Fruit fly (Drosophila melanogaster): Measurements from ENCODE around the gene CYLD.

CYLD gene

DNA sequence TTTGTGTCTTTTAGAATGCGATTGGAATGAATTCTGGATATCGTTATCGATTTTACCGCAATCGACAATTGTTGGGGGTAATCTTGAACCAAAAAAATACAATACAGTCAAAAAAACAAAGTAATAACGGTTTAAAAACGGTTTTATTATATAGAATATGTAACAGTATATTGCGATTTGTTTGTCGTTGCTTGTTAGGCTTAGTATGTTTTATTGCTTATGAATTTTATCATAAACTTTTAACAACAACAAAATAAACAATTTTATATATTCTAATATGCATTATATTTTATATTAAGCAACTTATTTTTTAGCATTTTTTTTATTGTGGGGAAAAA lies at the start of gene CYLD:
TSS of gene CYLD (minus strand) at position 38 of the 338 bp plus-strand sequence.
- TF ChIP-seq usp (GFP tag; optimal IDR thresholded peaks at IDR 0.05), result no peak
- no peak for TF ChIP-seq Dll (optimal IDR thresholded peaks at IDR 0.05)
- TF ChIP-seq EcR (GFP tag; optimal IDR thresholded peaks at IDR 0.05), result no peak
- no peak for TF ChIP-seq psq (optimal IDR thresholded peaks at IDR 0.05)
- TF ChIP-seq pan (optimal IDR thresholded peaks at IDR 0.05), result no peak
- TF ChIP-seq CG8478 (optimal IDR thresholded peaks at IDR 0.05), result no peak

DNA sequence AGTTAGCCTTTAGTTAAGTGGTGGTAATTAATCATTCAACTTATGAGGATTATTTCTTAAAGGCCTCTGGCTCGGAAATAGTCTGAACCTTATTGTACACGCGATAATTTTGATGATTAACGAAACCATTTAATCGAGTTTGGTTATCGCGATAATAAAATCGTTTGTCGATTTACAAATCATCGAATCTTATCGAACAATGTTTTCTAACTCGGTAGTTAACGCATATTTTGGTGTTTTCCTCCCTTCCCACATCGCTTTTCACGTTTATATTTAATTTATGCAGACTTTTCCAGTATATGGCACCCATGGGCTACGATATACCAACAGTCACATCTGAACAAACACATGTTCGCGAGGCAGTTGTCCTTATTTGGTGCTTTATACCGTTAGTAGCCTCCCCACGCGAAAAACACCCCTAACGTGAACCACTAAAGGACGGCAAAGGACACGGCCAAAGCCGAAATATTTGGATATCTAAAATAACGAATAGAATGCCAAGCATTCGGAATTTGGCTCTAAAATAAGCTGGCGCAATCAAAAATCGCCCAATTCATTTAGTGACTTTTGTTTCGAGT lies 44.5 kb upstream of the CYLD start, which contains the start of gene Frmd5:
TSS of gene Frmd5 (plus strand) at position 414 of the 578 bp plus-strand sequence.
- TF ChIP-seq usp (GFP tag; optimal IDR thresholded peaks at IDR 0.05) (no peak), psq (optimal IDR thresholded peaks at IDR 0.05) (no peak), pan (optimal IDR thresholded peaks at IDR 0.05) (no peak), Dll (optimal IDR thresholded peaks at IDR 0.05) (no peak), CG8478 (optimal IDR thresholded peaks at IDR 0.05) (no peak), EcR (GFP tag; optimal IDR thresholded peaks at IDR 0.05) (no peak)

DNA sequence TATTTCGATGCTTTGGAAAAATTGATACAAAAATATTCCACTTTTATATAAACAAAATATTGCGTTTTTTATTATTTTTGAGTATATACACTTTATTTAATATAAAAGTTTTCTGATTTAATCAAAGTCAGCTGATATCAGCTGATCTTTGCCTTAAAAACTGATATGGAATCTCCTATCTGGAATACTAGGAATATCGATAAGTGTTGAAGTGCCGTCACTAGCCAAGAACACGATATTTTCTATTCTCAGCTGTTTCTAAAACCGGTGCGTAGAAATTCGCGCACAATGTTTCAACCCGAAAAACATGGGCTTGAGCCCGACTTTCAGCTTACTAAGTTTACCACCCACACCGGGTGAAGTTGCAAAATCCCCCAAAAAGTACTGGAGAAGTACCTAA lies 42.8 kb upstream of the CYLD start, which contains the start of gene Sps2:
TSS of gene Sps2 (plus strand) at position 124 of the 400 bp plus-strand sequence.
- TF ChIP-seq psq (optimal IDR thresholded peaks at IDR 0.05) (no peak), EcR (GFP tag; optimal IDR thresholded peaks at IDR 0.05) (no peak), CG8478 (optimal IDR thresholded peaks at IDR 0.05) (no peak), usp (GFP tag; optimal IDR thresholded peaks at IDR 0.05) (no peak), Dll (optimal IDR thresholded peaks at IDR 0.05) (no peak), pan (optimal IDR thresholded peaks at IDR 0.05) (no peak)

DNA sequence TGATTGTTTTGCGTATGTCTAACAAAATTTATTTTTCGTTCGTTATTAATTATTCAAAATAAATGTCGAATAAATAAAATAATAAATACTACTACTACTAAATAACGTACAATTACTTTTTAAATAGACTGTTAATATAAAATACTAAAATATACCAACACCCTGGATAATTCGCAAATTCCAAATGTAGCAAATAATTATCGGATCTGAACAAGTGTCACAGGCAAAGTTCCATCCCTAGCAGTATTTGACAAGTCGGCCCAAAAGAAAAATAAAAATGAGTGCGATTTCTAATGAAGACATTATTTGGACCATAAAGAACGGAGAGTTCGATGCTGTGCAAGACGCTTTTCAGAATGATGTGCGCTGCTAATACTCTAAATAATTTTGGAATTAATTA lies 41.8 kb upstream of the CYLD start, which contains the start of gene CG31715:
TSS of gene CG31715 (plus strand) at position 212 of the 400 bp plus-strand sequence.
- TF ChIP-seq pan (optimal IDR thresholded peaks at IDR 0.05) (no peak), psq (optimal IDR thresholded peaks at IDR 0.05) (no peak), CG8478 (optimal IDR thresholded peaks at IDR 0.05) (no peak), EcR (GFP tag; optimal IDR thresholded peaks at IDR 0.05) (no peak), usp (GFP tag; optimal IDR thresholded peaks at IDR 0.05) (no peak), Dll (optimal IDR thresholded peaks at IDR 0.05) (no peak)

DNA sequence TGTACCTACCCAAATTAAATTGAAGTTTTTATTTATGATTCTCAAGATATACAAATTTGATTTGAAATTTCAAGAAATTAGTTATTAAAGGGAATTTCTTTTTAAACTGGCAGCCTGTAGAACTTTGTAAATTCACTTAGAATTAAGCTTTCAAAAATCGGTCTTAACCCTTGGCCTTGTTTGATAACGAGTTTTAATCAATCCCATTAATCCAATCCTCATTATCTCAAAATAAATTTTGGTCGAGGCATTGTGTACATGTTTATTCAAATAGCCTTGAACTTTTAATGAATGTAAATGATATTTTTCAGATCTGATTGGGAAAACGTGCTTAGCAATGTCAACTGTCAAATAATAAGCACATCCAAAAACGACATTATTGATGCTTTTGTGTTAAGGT lies 40.2 kb upstream of the CYLD start:
- no peak for TF ChIP-seq pan (optimal IDR thresholded peaks at IDR 0.05)
- TF ChIP-seq usp (GFP tag; optimal IDR thresholded peaks at IDR 0.05), result no peak
- no peak for TF ChIP-seq Dll (optimal IDR thresholded peaks at IDR 0.05)
- no peak for TF ChIP-seq CG8478 (optimal IDR thresholded peaks at IDR 0.05)
- no peak for TF ChIP-seq EcR (GFP tag; optimal IDR thresholded peaks at IDR 0.05)
- TF ChIP-seq psq (optimal IDR thresholded peaks at IDR 0.05), result no peak

DNA sequence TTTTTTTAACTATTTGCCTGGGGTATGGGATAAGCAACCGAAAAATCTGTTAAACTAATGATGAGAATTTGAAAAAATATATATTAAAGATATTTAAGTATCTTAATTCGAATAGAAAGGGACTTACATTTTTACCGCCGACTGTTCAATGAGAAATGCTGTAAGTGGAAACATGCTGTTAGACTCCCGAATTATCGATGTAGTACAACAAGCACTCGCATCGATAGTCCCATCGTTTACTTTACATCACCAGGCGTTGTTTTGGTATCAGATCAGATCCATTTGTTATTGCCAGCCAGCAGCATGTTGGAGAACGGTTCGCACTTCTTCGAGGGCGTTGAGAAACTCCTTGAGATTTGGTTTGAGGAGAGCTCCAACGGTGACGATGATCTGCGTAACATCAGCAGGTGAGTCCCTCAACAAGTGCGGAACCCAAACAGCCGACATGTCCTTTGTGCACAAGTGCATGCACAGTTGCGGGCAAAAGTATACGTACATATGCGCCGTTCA lies 39.6 kb upstream of the CYLD start, which contains the start of gene SamDC:
TSS of gene SamDC (plus strand) at position 246 of the 510 bp plus-strand sequence.
- TF ChIP-seq EcR (GFP tag; optimal IDR thresholded peaks at IDR 0.05), result no peak
- no peak for TF ChIP-seq psq (optimal IDR thresholded peaks at IDR 0.05)
- no peak for TF ChIP-seq pan (optimal IDR thresholded peaks at IDR 0.05)
- TF ChIP-seq CG8478 (optimal IDR thresholded peaks at IDR 0.05), result no peak
- TF ChIP-seq usp (GFP tag; optimal IDR thresholded peaks at IDR 0.05), result no peak
- TF ChIP-seq Dll (optimal IDR thresholded peaks at IDR 0.05), result no peak

DNA sequence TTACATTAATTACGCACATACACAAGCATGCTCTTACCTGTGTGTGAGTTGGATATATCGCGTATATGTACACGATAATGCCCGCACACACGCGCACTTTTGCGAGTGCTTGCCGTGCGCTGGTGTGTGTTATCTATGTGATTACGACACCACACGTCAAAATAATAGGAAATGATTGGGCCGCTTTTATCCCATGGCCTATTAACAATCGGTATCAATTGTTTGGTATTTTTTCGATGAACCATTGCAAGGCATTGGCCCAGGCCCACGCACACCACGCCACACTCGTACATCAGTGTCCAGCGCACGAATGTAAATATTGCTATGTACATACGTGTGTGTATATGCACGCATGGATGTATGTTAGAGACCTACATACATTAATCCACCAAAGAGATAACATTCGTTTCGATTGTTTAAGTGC lies 35.2 kb upstream of the CYLD start:
- peak; percentile 74 for TF ChIP-seq CG8478 (optimal IDR thresholded peaks at IDR 0.05)
- no peak for TF ChIP-seq usp (GFP tag; optimal IDR thresholded peaks at IDR 0.05)

DNA sequence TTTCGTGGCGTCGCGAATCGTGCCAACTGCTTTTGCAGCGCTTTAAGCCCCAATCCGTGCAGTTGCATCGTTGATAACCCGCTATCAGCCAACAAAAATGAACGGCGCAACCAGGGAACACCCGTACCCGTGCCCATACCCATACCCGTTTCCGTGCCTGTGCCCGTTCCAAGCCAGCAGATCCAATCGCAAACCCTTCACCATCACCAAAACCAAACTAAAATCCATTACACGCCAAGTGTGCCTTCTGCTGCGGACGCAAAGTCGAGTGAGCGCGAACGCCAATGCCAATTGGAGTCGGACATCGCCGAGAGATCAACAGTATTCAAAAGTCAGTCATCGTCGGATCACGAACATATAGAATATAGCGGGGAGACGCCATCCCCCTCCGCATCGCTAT lies 34.6 kb upstream of the CYLD start:
- TF ChIP-seq CG8478 (optimal IDR thresholded peaks at IDR 0.05) (no peak), psq (optimal IDR thresholded peaks at IDR 0.05) (no peak), pan (optimal IDR thresholded peaks at IDR 0.05) (no peak), EcR (GFP tag; optimal IDR thresholded peaks at IDR 0.05) (no peak), usp (GFP tag; optimal IDR thresholded peaks at IDR 0.05) (no peak), Dll (optimal IDR thresholded peaks at IDR 0.05) (no peak)

DNA sequence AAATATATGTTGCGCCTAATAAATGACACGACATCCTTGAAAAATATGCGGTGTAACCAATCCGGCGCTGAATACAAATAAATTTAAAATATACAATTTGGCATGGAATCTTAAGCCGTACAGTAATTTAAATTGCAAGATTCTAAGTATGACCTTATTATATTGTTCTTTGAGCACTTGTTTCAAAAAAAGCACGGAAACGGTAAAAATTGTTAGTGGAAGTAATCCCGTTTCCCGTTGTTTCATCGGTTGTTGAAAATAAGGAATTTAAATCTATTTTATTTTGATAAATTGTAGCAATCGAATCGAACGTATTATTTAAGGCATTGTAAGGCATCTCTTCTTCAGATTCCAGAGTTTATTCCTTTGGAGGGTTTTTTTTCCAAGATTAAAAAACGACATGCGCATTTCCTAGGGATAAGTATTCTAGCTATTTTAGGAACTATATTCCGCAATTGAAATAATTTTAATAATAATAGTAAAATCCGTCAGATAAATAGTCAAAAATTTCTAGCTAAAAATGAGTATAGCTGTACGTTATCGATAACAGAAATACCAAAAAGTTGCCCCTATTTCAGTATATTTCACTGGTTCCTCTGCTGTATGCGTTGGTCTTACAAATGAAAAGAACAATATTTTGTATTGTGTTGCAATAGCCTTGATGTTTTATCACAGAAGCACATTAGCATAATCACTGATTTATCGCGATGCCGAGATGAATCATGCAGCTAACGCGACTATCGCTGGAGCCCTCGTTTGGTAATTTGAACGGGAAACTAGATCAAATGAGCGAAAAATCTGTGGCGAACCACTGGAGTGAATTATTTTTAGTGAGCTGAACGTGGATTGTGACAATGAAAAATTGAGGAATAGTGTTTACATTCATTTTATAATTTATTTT lies 33.7 kb upstream of the CYLD start, which contains the start of gene GATAd:
TSS of gene GATAd (plus strand) at position 644 of the 901 bp plus-strand sequence.
- TF ChIP-seq pan (optimal IDR thresholded peaks at IDR 0.05) (no peak), EcR (GFP tag; optimal IDR thresholded peaks at IDR 0.05) (no peak), psq (optimal IDR thresholded peaks at IDR 0.05) (no peak), Dll (optimal IDR thresholded peaks at IDR 0.05) (no peak), CG8478 (optimal IDR thresholded peaks at IDR 0.05) (no peak), usp (GFP tag; optimal IDR thresholded peaks at IDR 0.05) (no peak)

DNA sequence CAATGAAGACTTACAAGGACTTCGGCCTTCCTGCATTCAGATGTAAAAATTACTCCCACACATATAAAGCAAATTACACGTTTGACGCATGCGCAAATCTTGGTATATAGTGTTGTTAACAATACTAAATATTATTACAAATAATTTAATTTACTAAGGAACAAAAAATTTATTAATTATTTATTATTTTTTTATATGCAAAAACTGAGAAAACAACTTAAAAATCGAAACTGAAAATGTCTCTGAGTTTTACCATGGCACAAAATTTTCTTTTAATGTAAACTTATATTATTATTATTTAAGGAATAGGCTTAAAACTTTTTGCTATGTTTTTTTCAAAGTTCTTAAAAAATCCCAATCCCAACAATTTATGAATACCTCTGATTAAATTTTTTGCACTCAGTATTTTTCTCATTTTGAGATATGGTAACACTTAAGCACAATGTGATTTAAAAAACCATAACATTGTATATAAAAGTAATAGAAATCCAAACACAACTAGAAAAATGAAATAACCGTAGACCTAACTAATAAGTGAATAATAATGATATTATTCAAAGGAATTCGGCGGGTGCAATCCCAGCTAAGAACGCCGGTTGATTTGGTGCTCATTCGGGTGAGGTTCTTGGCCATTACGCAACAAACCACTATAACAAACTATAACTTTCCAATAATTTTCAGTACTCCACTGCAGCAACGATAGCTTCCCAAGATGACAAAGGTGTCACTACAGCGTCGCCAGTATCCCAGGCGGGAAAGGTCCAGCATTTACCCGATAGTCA lies 31.6 kb upstream of the CYLD start, which contains the start of the genes Schip1 and Cox10:
TSS of gene Schip1 (minus strand) at position 51 of the 782 bp plus-strand sequence.
TSS of gene Cox10 (plus strand) at position 406 of the 782 bp plus-strand sequence.
- TF ChIP-seq usp (GFP tag; optimal IDR thresholded peaks at IDR 0.05) (no peak), CG8478 (optimal IDR thresholded peaks at IDR 0.05) (no peak), psq (optimal IDR thresholded peaks at IDR 0.05) (no peak), Dll (optimal IDR thresholded peaks at IDR 0.05) (no peak), pan (optimal IDR thresholded peaks at IDR 0.05) (no peak), EcR (GFP tag; optimal IDR thresholded peaks at IDR 0.05) (no peak)

DNA sequence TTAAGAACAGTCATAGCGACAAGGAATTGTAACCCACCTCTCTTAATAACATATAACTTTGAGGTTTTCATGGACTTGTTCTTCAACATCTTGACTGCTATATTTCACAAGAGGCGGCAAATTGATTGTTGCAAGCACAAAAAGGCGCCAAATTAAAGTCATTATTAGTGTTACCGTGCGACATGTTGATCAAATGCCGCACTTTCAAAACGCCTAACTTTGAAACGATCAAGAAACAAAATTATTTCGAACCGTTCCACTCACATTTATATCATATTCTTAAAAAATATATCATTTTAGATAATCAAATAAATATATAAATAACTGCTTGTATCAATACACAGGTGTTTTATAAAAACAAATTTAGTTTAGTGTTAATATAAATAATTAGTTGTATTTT lies 28.1 kb upstream of the CYLD start, which contains the start of gene RnrL:
TSS of gene RnrL (minus strand) at position 154 of the 400 bp plus-strand sequence.
- TF ChIP-seq Dll (optimal IDR thresholded peaks at IDR 0.05) (no peak), psq (optimal IDR thresholded peaks at IDR 0.05) (no peak), usp (GFP tag; optimal IDR thresholded peaks at IDR 0.05) (no peak), pan (optimal IDR thresholded peaks at IDR 0.05) (no peak), CG8478 (optimal IDR thresholded peaks at IDR 0.05) (no peak), EcR (GFP tag; optimal IDR thresholded peaks at IDR 0.05) (no peak)

Data from whole organism.